Fruit fly (Drosophila melanogaster) whole organism, adult: ENCODE results near the gene Or7a.

Source experiments
- CG12768 ChIP-seq: fragments of 200-800 bp; sonication (Bioruptor generic); optimal IDR thresholded peaks from 2 replicates; lab custom pipeline; 2017; ENCODE audit warnings: missing biosample characterization, missing genetic modification characterization, mild to moderate bottlenecking, moderate library complexity, missing genetic modification reagents
- CG1620 ChIP-seq: fragments of 200-800 bp; sonication (Bioruptor generic); optimal IDR thresholded peaks from 2 replicates; lab custom pipeline; 2016; ENCODE audit warnings: missing biosample characterization, missing genetic modification characterization
- CG7101 ChIP-seq: fragments of 200-800 bp; sonication (Bioruptor generic); optimal IDR thresholded peaks from 2 replicates; lab custom pipeline; 2018; ENCODE audit warnings: missing biosample characterization, mild to moderate bottlenecking, missing genetic modification characterization, moderate library complexity
- kay ChIP-seq: fragments of 200-800 bp; sonication (Bioruptor generic); peaks from one replicate; lab custom pipeline; 2016; ENCODE audit warnings: missing biosample characterization, missing genetic modification characterization, borderline replicate concordance
- pad ChIP-seq: fragments of 200-800 bp; sonication (Bioruptor generic); optimal IDR thresholded peaks from 3 replicates; lab custom pipeline; 2017; ENCODE audit warnings: missing biosample characterization, missing genetic modification characterization, mild to moderate bottlenecking, moderate library complexity, missing genetic modification reagents

DNA sequence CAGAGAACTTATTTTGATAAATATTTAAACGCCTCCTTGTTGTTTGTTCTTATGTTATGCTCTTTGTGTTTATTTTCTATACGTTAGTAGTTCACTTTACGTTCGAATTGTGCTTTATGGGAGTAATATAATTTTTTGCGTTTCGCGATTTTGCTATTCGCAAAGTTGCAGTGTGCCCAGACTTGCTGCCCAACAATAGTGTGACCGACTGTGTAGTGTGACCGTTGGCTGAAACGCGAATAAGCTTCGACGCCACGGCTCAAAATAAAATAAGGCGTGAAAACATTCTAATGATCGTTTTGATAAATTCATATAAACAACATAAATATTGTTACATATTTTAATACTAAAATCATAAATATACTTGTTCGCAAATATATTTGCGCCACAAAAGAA is 23.4 kb downstream of the Or7a start, which contains the start of gene Smox:
- TF ChIP-seq pad (GFP tag; lab: Kevin White, UChicago) = no peak
- no peak for TF ChIP-seq kay
- TF ChIP-seq CG7101 = no peak
- TF ChIP-seq CG1620 (GFP tag; lab: Kevin White, UChicago) = no peak
- no peak for TF ChIP-seq CG12768 (GFP tag; lab: Kevin White, UChicago)
